Worm (Caenorhabditis elegans) whole organism, L4 larva: ENCODE results near the gene R05F9.9.

ENCODE experiments used
- D1046.2 ChIP-seq: fragments of 200-800 bp; sonication (Bioruptor generic); IDR thresholded peaks from 2 replicates; pipeline ENCODE4 v1.3.6; 2022; ENCODE audit warnings: missing genetic modification characterization, missing compliant biosample characterization
- F10B5.3 ChIP-seq: sonication (generic microtip); optimal IDR thresholded peaks from 2 replicates; lab custom pipeline; 2016; ENCODE audit warnings: mild to moderate bottlenecking, missing genetic modification characterization, missing compliant biosample characterization
- F44E2.7 ChIP-seq: fragments of 200-800 bp; sonication (Bioruptor generic); IDR thresholded peaks from 2 replicates; pipeline ENCODE4 v2.1.2; 2022; ENCODE audit warnings: missing genetic modification characterization, missing compliant biosample characterization
- R02D3.7 ChIP-seq: fragments of 150-350 bp; sonication (generic microtip); optimal IDR thresholded peaks from 3 replicates; lab custom pipeline; 2014; ENCODE audit warnings: missing biosample characterization, missing genetic modification characterization
- T26A8.4 ChIP-seq: fragments of 200-800 bp; sonication (Bioruptor generic); IDR thresholded peaks from 2 replicates; pipeline ENCODE4 v1.3.6; 2022; ENCODE audit warnings: missing genetic modification characterization, missing compliant biosample characterization
- Y105C5A.15 ChIP-seq: fragments of 200-800 bp; sonication (Bioruptor generic); IDR thresholded peaks from 2 replicates; pipeline ENCODE4 v1.3.6; 2022; ENCODE audit warnings: missing genetic modification characterization, missing compliant biosample characterization
- Y5F2A.4 ChIP-seq: fragments of 200-800 bp; sonication (Bioruptor generic); optimal IDR thresholded peaks from 2 replicates; lab custom pipeline; 2018; ENCODE audit warnings: mild to moderate bottlenecking, missing genetic modification characterization, missing compliant biosample characterization
- Y75B8A.6 ChIP-seq: fragments of 200-800 bp; sonication (Bioruptor generic); IDR thresholded peaks from 2 replicates; pipeline ENCODE4 v1.3.6; 2022; ENCODE audit warnings: missing genetic modification reagents, missing genetic modification characterization, missing compliant biosample characterization
- ZK337.2 ChIP-seq: fragments of 200-800 bp; sonication (Bioruptor generic); IDR thresholded peaks from 2 replicates; pipeline ENCODE4 v1.3.6; 2022; ENCODE audit warnings: missing genetic modification reagents, missing genetic modification characterization, missing compliant biosample characterization
- ama-1 ChIP-seq: fragments of 150-350 bp; optimal IDR thresholded peaks from 2 replicates; lab custom pipeline; 2014; ENCODE audit warnings: inconsistent platforms, mixed read lengths
- ceh-20 ChIP-seq: fragments of 200-800 bp; sonication (Bioruptor generic); IDR thresholded peaks from 2 replicates; pipeline ENCODE4 v1.3.6; 2022; ENCODE audit warnings: missing genetic modification reagents, missing genetic modification characterization, missing compliant biosample characterization
- ceh-62 ChIP-seq: sonication (generic microtip); optimal IDR thresholded peaks from 2 replicates; lab custom pipeline; 2017; ENCODE audit warnings: missing biosample characterization, missing genetic modification characterization
- ceh-82 ChIP-seq: sonication (generic microtip); optimal IDR thresholded peaks from 2 replicates; lab custom pipeline; 2017; ENCODE audit warnings: missing biosample characterization, missing genetic modification characterization
- daf-12 ChIP-seq: fragments of 150-350 bp; optimal IDR thresholded peaks from 2 replicates; lab custom pipeline; 2014; ENCODE audit warnings: missing biosample characterization, missing genetic modification reagents, missing genetic modification characterization
- daf-16 ChIP-seq, 3 experiments: sonication (generic microtip); optimal IDR thresholded peaks; 2 replicates each; lab custom pipeline; 2016 to 2017; ENCODE audit warnings: missing genetic modification characterization in 3 of 3, missing genetic modification reagents in 3 of 3, mild to moderate bottlenecking in 2 of 3, missing compliant biosample characterization in 2 of 3, missing biosample characterization in 1 of 3, moderate library complexity in 1 of 3
- daf-19 ChIP-seq: fragments of 200-800 bp; sonication (Bioruptor generic); conservative IDR thresholded peaks from 2 replicates; pipeline ENCODE4 v1.3.6; 2022; ENCODE audit warnings: missing genetic modification characterization, missing compliant biosample characterization
- daf-8 ChIP-seq: fragments of 200-800 bp; sonication (Bioruptor generic); IDR thresholded peaks from 2 replicates; pipeline ENCODE4 v1.3.6; 2022; ENCODE audit warnings: missing genetic modification characterization, missing compliant biosample characterization
- dmd-8 ChIP-seq: fragments of 200-800 bp; sonication (Bioruptor generic); IDR thresholded peaks from 2 replicates; pipeline ENCODE4 v1.3.6; 2022; ENCODE audit warnings: missing genetic modification characterization, missing compliant biosample characterization
- dve-1 ChIP-seq: sonication (generic microtip); optimal IDR thresholded peaks from 2 replicates; lab custom pipeline; 2017; ENCODE audit warnings: antibody characterized with exemption, mild to moderate bottlenecking, missing genetic modification characterization, missing compliant biosample characterization; ENCODE audit not compliant: insufficient read depth
- fos-1 ChIP-seq: fragments of 150-350 bp; optimal IDR thresholded peaks from 2 replicates; lab custom pipeline; 2014; ENCODE audit warnings: missing biosample characterization, missing genetic modification characterization
- gei-8 ChIP-seq: fragments of 200-800 bp; sonication (Bioruptor generic); optimal IDR thresholded peaks from 2 replicates; lab custom pipeline; 2018; ENCODE audit warnings: mild to moderate bottlenecking, missing genetic modification characterization, missing compliant biosample characterization
- hif-1 ChIP-seq, 2 experiments: sonication (generic microtip); optimal IDR thresholded peaks; 2 replicates each; lab custom pipeline; 2016 to 2017; ENCODE audit warnings: missing compliant biosample characterization in 2 of 2, missing genetic modification characterization in 2 of 2, missing genetic modification reagents in 2 of 2, missing genotype in 2 of 2, mild to moderate bottlenecking in 1 of 2
- hlh-11 ChIP-seq: fragments of 200-800 bp; sonication (Bioruptor generic); optimal IDR thresholded peaks from 2 replicates; lab custom pipeline; 2018; ENCODE audit warnings: mild to moderate bottlenecking, missing genetic modification characterization, missing compliant biosample characterization
- hmg-1.1 ChIP-seq: fragments of 200-800 bp; sonication (Bioruptor generic); IDR thresholded peaks from 2 replicates; pipeline ENCODE4 v1.3.6; 2022; ENCODE audit warnings: missing genetic modification reagents, missing genetic modification characterization, missing compliant biosample characterization
- lin-1 ChIP-seq: fragments of 200-800 bp; sonication (Bioruptor generic); IDR thresholded peaks from 2 replicates; pipeline ENCODE4 v1.3.6; 2022; ENCODE audit warnings: missing genetic modification reagents, missing genetic modification characterization, missing compliant biosample characterization
- lin-38 ChIP-seq: fragments of 200-800 bp; sonication (Bioruptor generic); IDR thresholded peaks from 2 replicates; pipeline ENCODE4 v1.3.6; 2022; ENCODE audit warnings: missing genetic modification reagents, missing genetic modification characterization, missing compliant biosample characterization
- lsy-2 ChIP-seq, 2 experiments: fragments of 150-350 bp in 1 of 2; sonication (generic microtip) in 1 of 2; optimal IDR thresholded peaks; 2 replicates each; lab custom pipeline; 2014 to 2017; ENCODE audit warnings: missing biosample characterization in 2 of 2, missing genetic modification characterization in 2 of 2
- madf-9 ChIP-seq: fragments of 200-800 bp; sonication (Bioruptor generic); conservative IDR thresholded peaks from 2 replicates; pipeline ENCODE4 v1.3.6; 2022; ENCODE audit warnings: missing genetic modification reagents, missing genetic modification characterization, missing compliant biosample characterization
- mdt-29 ChIP-seq: fragments of 200-800 bp; sonication (Bioruptor generic); IDR thresholded peaks from 2 replicates; pipeline ENCODE4 v1.3.6; 2022; ENCODE audit warnings: missing genetic modification reagents, missing genetic modification characterization, missing compliant biosample characterization
- mep-1 ChIP-seq: fragments of 150-350 bp; sonication (generic microtip); optimal IDR thresholded peaks from 3 replicates; lab custom pipeline; 2014; ENCODE audit warnings: missing biosample characterization, missing genetic modification characterization
- mxl-2 ChIP-seq: fragments of 200-800 bp; sonication (Bioruptor generic); conservative IDR thresholded peaks from 2 replicates; pipeline ENCODE4 v1.3.6; 2022; ENCODE audit warnings: missing genetic modification reagents, missing genetic modification characterization, missing compliant biosample characterization
- nhr-11 ChIP-seq: fragments of 150-350 bp; optimal IDR thresholded peaks from 2 replicates; lab custom pipeline; 2014; ENCODE audit warnings: missing biosample characterization, missing genetic modification characterization
- nhr-28 ChIP-seq: fragments of 150-350 bp; optimal IDR thresholded peaks from 2 replicates; lab custom pipeline; 2014; ENCODE audit warnings: missing biosample characterization, missing genetic modification characterization
- nhr-48 ChIP-seq: sonication (generic microtip); optimal IDR thresholded peaks from 2 replicates; lab custom pipeline; 2016; ENCODE audit warnings: mild to moderate bottlenecking, missing genetic modification characterization, missing compliant biosample characterization
- nhr-6 ChIP-seq: fragments of 150-350 bp; optimal IDR thresholded peaks from 2 replicates; lab custom pipeline; 2014; ENCODE audit warnings: missing biosample characterization, missing genetic modification characterization
- nhr-77 ChIP-seq: fragments of 150-350 bp; optimal IDR thresholded peaks from 2 replicates; lab custom pipeline; 2014; ENCODE audit warnings: missing biosample characterization, missing genetic modification characterization
- php-3 ChIP-seq: fragments of 200-800 bp; sonication (Bioruptor generic); IDR thresholded peaks from 2 replicates; pipeline ENCODE4 v1.3.6; 2022; ENCODE audit warnings: missing genetic modification reagents, missing genetic modification characterization, missing compliant biosample characterization
- rbr-2 ChIP-seq: sonication (generic microtip); optimal IDR thresholded peaks from 2 replicates; lab custom pipeline; 2016; ENCODE audit warnings: missing genotype, missing genetic modification characterization, missing compliant biosample characterization
- sdz-12 ChIP-seq: fragments of 200-800 bp; sonication (Bioruptor generic); optimal IDR thresholded peaks from 2 replicates; lab custom pipeline; 2018; ENCODE audit warnings: mild to moderate bottlenecking, missing genetic modification characterization, missing compliant biosample characterization
- set-16 ChIP-seq: fragments of 200-800 bp; sonication (Bioruptor generic); IDR thresholded peaks from 2 replicates; pipeline ENCODE4 v1.3.6; 2022; ENCODE audit warnings: missing genetic modification reagents, missing genetic modification characterization, missing compliant biosample characterization
- tag-97 ChIP-seq: fragments of 200-800 bp; sonication (Bioruptor generic); IDR thresholded peaks from 2 replicates; pipeline ENCODE4 v1.3.6; 2022; ENCODE audit warnings: missing genetic modification characterization, missing compliant biosample characterization
- zag-1 ChIP-seq: fragments of 150-350 bp; optimal IDR thresholded peaks from 2 replicates; lab custom pipeline; 2014; ENCODE audit warnings: missing biosample characterization, missing genetic modification characterization
- zfp-3 ChIP-seq: fragments of 200-800 bp; sonication (Bioruptor generic); conservative IDR thresholded peaks from 2 replicates; pipeline ENCODE4 v1.3.6; 2022; ENCODE audit warnings: missing genetic modification reagents, missing genetic modification characterization, missing compliant biosample characterization
- zip-11 ChIP-seq: fragments of 200-800 bp; sonication (Bioruptor generic); IDR thresholded peaks from 2 replicates; pipeline ENCODE4 v1.3.6; 2022; ENCODE audit warnings: missing genetic modification characterization, missing compliant biosample characterization
- zip-2 ChIP-seq: fragments of 150-350 bp; optimal IDR thresholded peaks from 2 replicates; lab custom pipeline; 2014; ENCODE audit warnings: missing biosample characterization, missing genetic modification characterization
- ztf-7 ChIP-seq: fragments of 150-350 bp; optimal IDR thresholded peaks from 2 replicates; lab custom pipeline; 2014; ENCODE audit warnings: missing biosample characterization, missing genetic modification characterization

The R05F9.9 gene

DNA sequence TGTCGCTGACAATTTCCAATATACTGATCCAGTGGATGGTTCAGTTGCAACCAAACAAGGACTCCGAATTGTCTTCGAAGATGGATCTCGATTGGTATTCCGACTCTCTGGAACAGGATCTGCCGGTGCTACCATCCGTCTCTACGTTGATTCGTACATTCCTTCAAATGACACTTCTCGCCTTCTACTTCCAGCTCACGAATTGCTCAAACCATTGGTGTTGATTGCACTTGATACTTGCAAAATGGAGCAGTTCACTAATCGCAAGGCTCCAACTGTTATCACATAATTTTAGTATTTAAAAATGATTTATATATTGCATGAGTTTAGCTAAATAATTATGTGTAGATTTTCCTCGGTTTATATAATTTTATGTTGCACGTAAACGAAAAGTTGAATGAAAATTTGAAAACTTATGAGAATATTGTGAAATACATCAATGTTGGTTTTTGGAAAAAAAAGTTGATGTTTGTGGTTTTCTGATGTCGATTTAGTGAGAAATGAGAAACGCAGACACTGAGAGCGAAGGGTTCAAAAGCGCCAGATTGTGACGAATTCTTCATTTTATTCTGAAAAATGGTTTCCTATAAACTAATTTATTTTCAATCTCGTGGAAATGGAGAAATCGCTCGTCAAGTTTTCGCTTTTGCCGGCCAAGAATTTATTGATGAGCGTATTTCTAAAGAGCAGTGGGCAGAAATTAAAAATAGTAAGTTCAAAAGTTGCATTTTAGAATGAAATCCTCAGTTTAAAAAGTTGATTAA is 10.7 kb downstream of the R05F9.9 start, which contains the start of gene gst-9 (continued):
- TF ChIP-seq ceh-20 (GFP tag; lab: Robert Waterston, UW) (no peak), Y5F2A.4 (GFP tag; lab: Kevin White, UChicago) (peak; percentile 17), Y105C5A.15 (GFP tag; lab: Robert Waterston, UW) (no peak)

- no peak for TF ChIP-seq set-16 (GFP tag; lab: Robert Waterston, UW)
- peak; percentile 57; the same call in 1 of the 2 replicates for TF ChIP-seq hmg-1.1
- peak; percentile 56 for TF ChIP-seq ama-1 (lab: Kevin White, UChicago)
- TF ChIP-seq daf-12, result no peak
- TF ChIP-seq sdz-12 (GFP tag; lab: Kevin White, UChicago), result no peak
- no peak for TF ChIP-seq Y5F2A.4 (GFP tag; lab: Kevin White, UChicago)
- peak; percentile 61 for TF ChIP-seq nhr-11 (tag; lab: Kevin White, UChicago)
- no peak for TF ChIP-seq R02D3.7 (tag; lab: Kevin White, UChicago)
- no peak for TF ChIP-seq daf-19 (GFP tag; lab: Robert Waterston, UW)
- TF ChIP-seq nhr-6 (tag; lab: Kevin White, UChicago), result no peak
- TF ChIP-seq daf-16 (GFP tag; optimal IDR thresholded peaks at IDR 0.05; lab: Kevin White, UChicago), result peak in 1 of 2 experiments; percentile 64
- peak; percentile 43 for TF ChIP-seq daf-16 (tag; optimal IDR thresholded peaks at IDR 0.05; lab: Kevin White, UChicago)
- TF ChIP-seq D1046.2 (GFP tag; lab: Robert Waterston, UW), result no peak
- TF ChIP-seq T26A8.4 (GFP tag; lab: Robert Waterston, UW), result no peak
- no peak for TF ChIP-seq tag-97 (GFP tag; lab: Robert Waterston, UW)
- TF ChIP-seq hlh-11 (tag; lab: Kevin White, UChicago), result peak; percentile 72
- TF ChIP-seq gei-8 (GFP tag; lab: Kevin White, UChicago), result no peak
- TF ChIP-seq F10B5.3, result no peak
- TF ChIP-seq lin-38, result no peak
- no peak for TF ChIP-seq php-3 (GFP tag; lab: Robert Waterston, UW)
- no peak for TF ChIP-seq fos-1
- no peak for TF ChIP-seq rbr-2 (tag; lab: Kevin White, UChicago)
- peak; percentile 9 for TF ChIP-seq mep-1 (tag; lab: Kevin White, UChicago)
- TF ChIP-seq mdt-29 (GFP tag; lab: Robert Waterston, UW), result no peak
- TF ChIP-seq mxl-2 (GFP tag; lab: Robert Waterston, UW), result no peak
- TF ChIP-seq zfp-3, result no peak
- TF ChIP-seq zip-2 (tag; lab: Kevin White, UChicago), result no peak
- TF ChIP-seq ceh-62 (tag; lab: Kevin White, UChicago), result no peak
- TF ChIP-seq lin-1 (GFP tag; lab: Robert Waterston, UW), result no peak
- TF ChIP-seq ceh-82, result no peak
- no peak for TF ChIP-seq ZK337.2 (GFP tag; lab: Robert Waterston, UW)
- no peak for TF ChIP-seq dmd-8
- 0 out of 2 replicates have a peak, but pooled peaks have one; percentile 14 for TF ChIP-seq ceh-20 (GFP tag; lab: Robert Waterston, UW)
- TF ChIP-seq nhr-48 (tag; lab: Kevin White, UChicago), result no peak
- no peak for TF ChIP-seq madf-9 (GFP tag; lab: Robert Waterston, UW)
- TF ChIP-seq ztf-7 (tag; lab: Kevin White, UChicago), result no peak
- TF ChIP-seq zip-11 (GFP tag; lab: Robert Waterston, UW), result no peak
- TF ChIP-seq F44E2.7 (GFP tag; lab: Robert Waterston, UW), result no peak
- no peak for TF ChIP-seq daf-8 (GFP tag; lab: Robert Waterston, UW)
- TF ChIP-seq lsy-2 (tag; optimal IDR thresholded peaks at IDR 0.05; lab: Kevin White, UChicago), result peak in 1 of 2 experiments; percentile 44
- TF ChIP-seq zag-1 (tag; lab: Kevin White, UChicago), result no peak
- no peak for TF ChIP-seq nhr-77 (tag; lab: Kevin White, UChicago)
- peak; percentile 4 for TF ChIP-seq dve-1
- no peak for TF ChIP-seq Y75B8A.6 (GFP tag; lab: Robert Waterston, UW)
- TF ChIP-seq hif-1 (tag; optimal IDR thresholded peaks at IDR 0.05; lab: Kevin White, UChicago), result peak in 1 of 2 experiments; percentile 72
- TF ChIP-seq nhr-28, result peak; percentile 97
Measured at ce11 chrII:4888527-4889487, 13.1 kb downstream of the R05F9.9 start, which contains the start of gene pgm-1. Gene pgm-1 (plus strand): TSS chrII:4889437.
